Worm (Caenorhabditis elegans) whole organism, early embryonic: ENCODE data around the gene tif-1A.

Experiments
- B0310.2 ChIP-seq: sonication (generic microtip); optimal IDR thresholded peaks from 2 replicates; lab custom pipeline; 2016; ENCODE audit warnings: mild to moderate bottlenecking, missing genetic modification characterization, missing compliant biosample characterization
- F13C5.2 ChIP-seq: sonication (generic microtip); optimal IDR thresholded peaks from 2 replicates; lab custom pipeline; 2017; ENCODE audit warnings: mild to moderate bottlenecking, missing genetic modification characterization, inconsistent platforms, missing compliant biosample characterization
- aly-1 ChIP-seq: sonication (generic microtip); optimal IDR thresholded peaks from 2 replicates; lab custom pipeline; 2016; ENCODE audit warnings: missing genetic modification characterization, missing compliant biosample characterization
- ama-1 ChIP-seq: fragments of 150-350 bp; optimal IDR thresholded peaks from 2 replicates; lab custom pipeline; 2014
- ceh-13 ChIP-seq: fragments of 200-800 bp; sonication (Bioruptor generic); optimal IDR thresholded peaks from 2 replicates; lab custom pipeline; 2018; ENCODE audit warnings: mild to moderate bottlenecking, missing genetic modification characterization, missing compliant biosample characterization
- ceh-36 ChIP-seq: sonication (generic microtip); optimal IDR thresholded peaks from 2 replicates; lab custom pipeline; 2016; ENCODE audit warnings: missing genetic modification characterization, inconsistent platforms, missing compliant biosample characterization
- ets-7 ChIP-seq: sonication (generic microtip); optimal IDR thresholded peaks from 2 replicates; lab custom pipeline; 2016; ENCODE audit warnings: missing genotype, missing genetic modification characterization, missing compliant biosample characterization
- flt-1 ChIP-seq: fragments of 200-800 bp; sonication (Bioruptor generic); IDR thresholded peaks from 2 replicates; pipeline ENCODE4 v1.3.6; 2022; ENCODE audit warnings: missing genetic modification characterization, missing compliant biosample characterization
- hmbx-1 ChIP-seq: sonication (generic microtip); optimal IDR thresholded peaks from 2 replicates; lab custom pipeline; 2016; ENCODE audit warnings: mild to moderate bottlenecking, missing genetic modification characterization, missing compliant biosample characterization
- hmg-4 ChIP-seq: fragments of 200-800 bp; sonication (Bioruptor generic); optimal IDR thresholded peaks from 2 replicates; lab custom pipeline; 2018; ENCODE audit warnings: mild to moderate bottlenecking, missing genetic modification characterization, missing compliant biosample characterization
- hnd-1 ChIP-seq: sonication (generic microtip); optimal IDR thresholded peaks from 2 replicates; lab custom pipeline; 2016; ENCODE audit warnings: missing genetic modification characterization, missing compliant biosample characterization
- pes-1 ChIP-seq: fragments of 200-800 bp; sonication (Bioruptor generic); IDR thresholded peaks from 2 replicates; pipeline ENCODE4 v1.3.6; 2022; ENCODE audit warnings: missing genetic modification reagents, missing genetic modification characterization, missing compliant biosample characterization
- scrt-1 ChIP-seq: fragments of 200-800 bp; sonication (Bioruptor generic); IDR thresholded peaks from 2 replicates; pipeline ENCODE4 v1.3.6; 2022; ENCODE audit warnings: missing genetic modification characterization, missing compliant biosample characterization
- sea-1 ChIP-seq: fragments of 200-800 bp; sonication (Bioruptor generic); conservative IDR thresholded peaks from 2 replicates; pipeline ENCODE4 v1.3.6; 2022; ENCODE audit warnings: missing genetic modification characterization, missing compliant biosample characterization
- tbx-11 ChIP-seq: fragments of 200-800 bp; sonication (Bioruptor generic); IDR thresholded peaks from 2 replicates; pipeline ENCODE4 v1.3.6; 2022; ENCODE audit warnings: missing genetic modification characterization, missing compliant biosample characterization
- tbx-37 ChIP-seq: fragments of 200-800 bp; sonication (Bioruptor generic); conservative IDR thresholded peaks from 2 replicates; pipeline ENCODE4 v1.3.6; 2022; ENCODE audit warnings: missing genetic modification reagents, missing genetic modification characterization, missing compliant biosample characterization
- tra-4 ChIP-seq: sonication (generic microtip); optimal IDR thresholded peaks from 2 replicates; lab custom pipeline; 2017; ENCODE audit warnings: missing genetic modification characterization, missing compliant biosample characterization

The tif-1A gene

ce11 chrIII:4012036-4012435 lies 8.1 kb upstream of the tif-1A start, which contains the start of gene C36E8.4:
Gene C36E8.4, plus strand, starts transcription at chrIII:4012336.
- TF ChIP-seq ets-7 (tag; lab: Kevin White, UChicago) (no peak), tra-4 (tag; lab: Kevin White, UChicago) (no peak), sea-1 (no peak), ama-1 (lab: Kevin White, UChicago) (no peak), tbx-37 (no peak), F13C5.2 (tag; lab: Kevin White, UChicago) (no peak), ceh-13 (GFP tag; lab: Kevin White, UChicago) (no peak), tbx-11 (GFP tag; lab: Robert Waterston, UW) (no peak), flt-1 (GFP tag; lab: Robert Waterston, UW) (no peak), ceh-36 (tag; lab: Kevin White, UChicago) (no peak), hmg-4 (GFP tag; lab: Kevin White, UChicago) (no peak), B0310.2 (tag; lab: Kevin White, UChicago) (no peak), pes-1 (GFP tag; lab: Robert Waterston, UW) (no peak)

ce11 chrIII:4010987-4011386 lies 7.1 kb upstream of the tif-1A start:
- TF ChIP-seq tra-4 (tag; lab: Kevin White, UChicago) (no peak), hnd-1 (no peak), hmbx-1 (tag; lab: Kevin White, UChicago) (no peak), scrt-1 (GFP tag; lab: Robert Waterston, UW) (no peak), F13C5.2 (tag; lab: Kevin White, UChicago) (no peak), tbx-37 (no peak), tbx-11 (GFP tag; lab: Robert Waterston, UW) (no peak), ceh-36 (tag; lab: Kevin White, UChicago) (no peak), hmg-4 (GFP tag; lab: Kevin White, UChicago) (no peak), ama-1 (lab: Kevin White, UChicago) (no peak), flt-1 (GFP tag; lab: Robert Waterston, UW) (no peak), ets-7 (tag; lab: Kevin White, UChicago) (no peak), aly-1 (tag; lab: Kevin White, UChicago) (no peak), sea-1 (no peak), pes-1 (GFP tag; lab: Robert Waterston, UW) (no peak), B0310.2 (tag; lab: Kevin White, UChicago) (no peak), ceh-13 (GFP tag; lab: Kevin White, UChicago) (no peak)

- TF ChIP-seq hmg-4 (GFP tag; lab: Kevin White, UChicago) (peak; percentile 57), ama-1 (lab: Kevin White, UChicago) (no peak), aly-1 (tag; lab: Kevin White, UChicago) (peak; percentile 69), F13C5.2 (tag; lab: Kevin White, UChicago) (peak; percentile 31), tra-4 (tag; lab: Kevin White, UChicago) (no peak), ceh-36 (tag; lab: Kevin White, UChicago) (no peak), B0310.2 (tag; lab: Kevin White, UChicago) (no peak), sea-1 (no peak), ets-7 (tag; lab: Kevin White, UChicago) (no peak), tbx-37 (no peak)
These were observed 6.3 kb upstream of the tif-1A start for ce11 chrIII:4010168-4010567.

ce11 chrIII:4009181-4009580 lies 5.3 kb upstream of the tif-1A start:
- TF ChIP-seq ceh-13 (GFP tag; lab: Kevin White, UChicago) (no peak), tbx-11 (GFP tag; lab: Robert Waterston, UW) (no peak), aly-1 (tag; lab: Kevin White, UChicago) (no peak), tbx-37 (no peak), tra-4 (tag; lab: Kevin White, UChicago) (no peak), ceh-36 (tag; lab: Kevin White, UChicago) (no peak), ama-1 (lab: Kevin White, UChicago) (no peak), B0310.2 (tag; lab: Kevin White, UChicago) (no peak), hnd-1 (no peak), flt-1 (GFP tag; lab: Robert Waterston, UW) (no peak), F13C5.2 (tag; lab: Kevin White, UChicago) (no peak), ets-7 (tag; lab: Kevin White, UChicago) (no peak), pes-1 (GFP tag; lab: Robert Waterston, UW) (no peak)

DNA sequence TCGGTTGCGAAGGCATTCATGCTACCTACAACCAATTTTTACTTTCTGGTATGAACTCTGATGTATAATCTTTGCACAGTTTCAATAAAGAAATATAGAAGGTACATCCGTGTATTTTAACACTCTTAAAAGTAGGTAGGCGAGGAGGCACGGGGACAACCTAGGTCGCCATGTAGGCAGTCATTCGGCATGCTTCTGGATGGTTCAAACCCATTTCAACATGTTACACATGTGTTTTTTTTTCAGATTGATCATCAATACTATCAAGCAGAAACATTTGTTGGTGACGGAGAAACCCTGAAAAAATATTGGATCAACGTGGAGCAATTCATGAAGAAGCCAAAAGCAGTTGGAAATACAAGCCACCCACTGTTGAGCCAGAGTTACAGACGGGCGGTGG lies 3.1 kb upstream of the tif-1A start:
- TF ChIP-seq flt-1 (GFP tag; lab: Robert Waterston, UW) (no peak), hmg-4 (GFP tag; lab: Kevin White, UChicago) (no peak), ama-1 (lab: Kevin White, UChicago) (no peak), scrt-1 (GFP tag; lab: Robert Waterston, UW) (no peak), pes-1 (GFP tag; lab: Robert Waterston, UW) (no peak), hmbx-1 (tag; lab: Kevin White, UChicago) (no peak), B0310.2 (tag; lab: Kevin White, UChicago) (no peak), ceh-36 (tag; lab: Kevin White, UChicago) (no peak), ceh-13 (GFP tag; lab: Kevin White, UChicago) (no peak), tbx-11 (GFP tag; lab: Robert Waterston, UW) (no peak), sea-1 (no peak), hnd-1 (no peak)

DNA sequence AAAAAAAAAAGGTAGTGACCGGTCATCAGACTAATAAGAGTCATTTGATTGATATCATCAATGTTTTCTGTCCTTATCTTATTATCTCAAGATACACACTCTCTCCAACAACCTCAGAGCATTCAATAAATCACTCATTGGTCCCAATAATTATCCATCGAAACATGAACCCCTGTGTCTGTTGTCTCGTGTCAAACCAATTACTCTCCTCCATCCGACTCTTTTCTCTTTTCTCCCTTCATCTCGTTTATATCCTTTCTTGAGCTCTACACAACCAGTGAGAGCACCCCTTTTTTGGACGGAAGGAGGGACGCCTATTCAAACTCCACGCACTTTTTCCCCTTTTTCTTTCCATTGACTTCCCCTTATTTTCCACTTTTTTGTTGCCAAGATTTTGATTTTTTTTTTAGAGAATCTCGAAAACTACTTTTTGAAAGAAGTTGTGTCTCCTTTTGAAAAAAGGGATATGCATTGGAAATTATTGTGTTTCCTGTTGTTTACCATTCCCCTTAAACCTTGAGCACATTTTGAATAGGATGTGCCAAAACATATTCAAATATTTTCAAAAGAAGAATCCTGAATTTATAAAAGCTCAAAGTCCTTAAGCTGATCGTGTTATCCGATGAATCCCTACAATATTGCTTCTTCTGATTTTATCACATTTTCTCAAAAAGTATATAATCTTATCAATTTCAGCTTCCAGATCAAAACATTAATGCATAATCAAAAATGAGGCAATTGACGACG lies 1.7 kb upstream of the tif-1A start, which contains the start of gene pxd-1:
Gene pxd-1, plus strand, starts transcription at position 697 of the 747 bp plus-strand sequence.
- TF ChIP-seq tbx-11 (GFP tag; lab: Robert Waterston, UW) (no peak), ama-1 (lab: Kevin White, UChicago) (no peak), F13C5.2 (tag; lab: Kevin White, UChicago) (no peak)

- TF ChIP-seq ceh-13 (GFP tag; lab: Kevin White, UChicago) (no peak), hmg-4 (GFP tag; lab: Kevin White, UChicago) (no peak), scrt-1 (GFP tag; lab: Robert Waterston, UW) (no peak), B0310.2 (tag; lab: Kevin White, UChicago) (no peak), tbx-11 (GFP tag; lab: Robert Waterston, UW) (no peak), pes-1 (GFP tag; lab: Robert Waterston, UW) (no peak), sea-1 (no peak), flt-1 (GFP tag; lab: Robert Waterston, UW) (no peak), ceh-36 (tag; lab: Kevin White, UChicago) (no peak), hmbx-1 (tag; lab: Kevin White, UChicago) (no peak), ama-1 (lab: Kevin White, UChicago) (no peak), F13C5.2 (tag; lab: Kevin White, UChicago) (no peak)
These were observed 9.5 kb downstream of the tif-1A start for ce11 chrIII:3994457-3994856.
